Worm (Caenorhabditis elegans): Measurements from ENCODE around the gene egl-43.

The egl-43 gene

DNA sequence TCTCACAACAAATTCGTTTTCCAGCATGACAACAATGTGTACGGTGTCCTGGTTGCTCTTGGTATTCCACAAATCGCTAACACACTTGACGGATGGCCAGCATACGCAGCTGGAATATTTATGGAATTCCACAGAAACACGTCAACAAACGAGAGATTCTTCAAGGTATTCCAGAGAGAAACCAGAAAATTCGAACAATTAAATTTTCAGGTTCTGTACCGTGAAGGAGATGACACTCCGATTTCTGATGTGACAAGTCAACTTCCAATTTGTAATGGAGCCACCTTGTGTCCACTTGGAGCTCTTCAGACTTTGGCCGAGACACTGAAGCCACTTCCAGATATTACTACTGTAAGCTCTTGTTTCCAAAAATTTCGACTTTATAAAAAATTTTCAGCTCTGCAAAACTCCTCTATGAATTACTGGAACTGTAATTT is 21.0 kb upstream of the egl-43 start (continued):
- TF ChIP-seq C16A3.4 (tag; optimal IDR thresholded peaks at IDR 0.05) (no peak), nhr-90 (tag; optimal IDR thresholded peaks at IDR 0.05; ENCODE audit: poor library complexity) (peak; percentile 58)

DNA sequence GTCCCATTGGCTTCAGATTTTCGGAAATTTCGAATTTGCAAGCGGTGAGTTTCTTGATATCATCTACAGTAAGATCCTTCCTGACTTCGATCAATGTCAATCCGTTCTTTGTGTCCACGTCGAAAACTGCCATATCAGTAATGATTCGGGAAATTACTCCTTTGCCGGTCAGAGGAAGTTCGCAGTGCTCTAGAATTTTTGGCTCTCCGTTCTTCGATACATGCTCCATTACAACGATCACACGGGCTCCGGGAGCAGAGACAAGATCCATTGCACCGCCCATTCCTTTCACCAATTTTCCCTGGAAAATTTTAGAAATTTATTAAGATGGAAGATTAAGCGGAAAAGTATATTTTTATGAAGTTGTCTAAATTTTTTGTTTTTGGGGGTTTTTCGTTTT is 20.4 kb upstream of the egl-43 start:
- TF ChIP-seq hlh-17 (GFP tag; optimal IDR thresholded peaks at IDR 0.05; ENCODE audit: borderline replicate concordance) = peak; percentile 28
- no peak for TF ChIP-seq nhr-76 (tag; optimal IDR thresholded peaks at IDR 0.05)
- no peak for TF ChIP-seq zag-1 (tag; optimal IDR thresholded peaks at IDR 0.05)
- TF ChIP-seq efl-1 (optimal IDR thresholded peaks at IDR 0.05) = no peak
- no peak for TF ChIP-seq efl-1 (GFP tag; optimal IDR thresholded peaks at IDR 0.05 in 1 of 2)
- no peak for TF ChIP-seq ceh-88 (GFP tag; IDR thresholded peaks at IDR 0.05)
- no peak for TF ChIP-seq mef-2 (tag; optimal IDR thresholded peaks at IDR 0.05)
- TF ChIP-seq pqm-1 (tag; optimal IDR thresholded peaks at IDR 0.05) = no peak

DNA sequence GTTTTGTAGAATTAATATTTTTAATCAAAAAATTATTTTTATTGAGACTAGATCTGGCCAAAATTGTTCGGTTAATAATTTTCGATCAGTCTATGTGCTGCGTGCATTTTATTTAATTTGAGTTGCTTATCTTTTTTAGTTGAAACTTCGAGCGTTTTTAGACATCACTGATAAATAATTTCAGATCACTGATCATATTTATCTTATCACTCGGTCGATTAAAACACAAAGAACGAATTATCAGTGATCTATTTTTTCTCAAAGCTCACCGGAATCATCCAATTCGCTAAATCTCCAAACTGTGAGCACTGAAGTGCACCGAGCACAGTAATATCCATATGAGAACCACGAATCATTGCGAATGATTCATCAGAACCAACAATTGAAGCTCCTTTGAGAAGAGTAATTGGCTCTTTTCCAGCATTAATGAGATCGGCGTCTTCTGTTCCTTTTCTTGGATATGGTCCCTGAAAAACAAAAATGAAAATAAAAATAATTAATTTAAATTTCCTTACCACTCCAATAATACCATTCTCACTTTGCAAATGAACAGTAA is 19.9 kb upstream of the egl-43 start:
- peak; percentile 37 for TF ChIP-seq nhr-85 (tag)
- no peak for TF ChIP-seq nhr-76 (tag; optimal IDR thresholded peaks at IDR 0.05)
- no peak for TF ChIP-seq dsc-1 (tag; optimal IDR thresholded peaks at IDR 0.05)
- no peak for TF ChIP-seq ceh-88 (GFP tag; IDR thresholded peaks at IDR 0.05)
- TF ChIP-seq snu-23 (GFP tag; optimal IDR thresholded peaks at IDR 0.05) = no peak
- no peak for TF ChIP-seq unc-86 (tag; optimal IDR thresholded peaks at IDR 0.05)
- no peak for TF ChIP-seq C34B4.2 (tag; optimal IDR thresholded peaks at IDR 0.05)
- TF ChIP-seq lin-14 (GFP tag; optimal IDR thresholded peaks at IDR 0.05) = no peak
- TF ChIP-seq lsy-2 (tag; optimal IDR thresholded peaks at IDR 0.05) = peak in 1 of 2 experiments; percentile 14
- TF ChIP-seq efl-1 (optimal IDR thresholded peaks at IDR 0.05) = no peak
- TF ChIP-seq efl-1 (GFP tag; optimal IDR thresholded peaks at IDR 0.05 in 1 of 2) = peak in 1 of 2 experiments; percentile 57
- no peak for TF ChIP-seq fkh-4 (tag; optimal IDR thresholded peaks at IDR 0.05; ENCODE audit: borderline replicate concordance)
- TF ChIP-seq elt-2 (tag; optimal IDR thresholded peaks at IDR 0.05) = peak; percentile 63
- TF ChIP-seq pag-3 (tag; optimal IDR thresholded peaks at IDR 0.05; ENCODE audit: borderline replicate concordance, insufficient read depth) = no peak
- no peak for TF ChIP-seq ces-1 (GFP tag; optimal IDR thresholded peaks at IDR 0.05)
- TF ChIP-seq hpl-2 (GFP tag; optimal IDR thresholded peaks at IDR 0.05) = no peak
- no peak for TF ChIP-seq hlh-17 (GFP tag; optimal IDR thresholded peaks at IDR 0.05; ENCODE audit: borderline replicate concordance)
- no peak for TF ChIP-seq nhr-28 (tag; optimal IDR thresholded peaks at IDR 0.05)
- no peak for TF ChIP-seq nhr-11 (tag; optimal IDR thresholded peaks at IDR 0.05)
- TF ChIP-seq nhr-19 (GFP tag; conservative IDR thresholded peaks at IDR 0.05) = peak; percentile 19; the same call in 1 of the 2 replicates
- no peak for TF ChIP-seq ceh-8 (GFP tag; optimal IDR thresholded peaks at IDR 0.05)
- no peak for TF ChIP-seq fos-1 (tag; optimal IDR thresholded peaks at IDR 0.05)
- TF ChIP-seq nhr-12 (tag; optimal IDR thresholded peaks at IDR 0.05) = no peak
- no peak for TF ChIP-seq ets-5 (GFP tag; IDR thresholded peaks at IDR 0.05)
- TF ChIP-seq ama-1 (optimal IDR thresholded peaks at IDR 0.05) = peak; percentile 54
- no peak for TF ChIP-seq efl-3 (GFP tag; optimal IDR thresholded peaks at IDR 0.05)
- no peak for TF ChIP-seq mab-9 (GFP tag; IDR thresholded peaks at IDR 0.05)
- no peak for TF ChIP-seq blmp-1 (tag; optimal IDR thresholded peaks at IDR 0.05)
- peak; percentile 70 for TF ChIP-seq nhr-71 (tag; optimal IDR thresholded peaks at IDR 0.05)
- no peak for TF ChIP-seq sup-37 (GFP tag; optimal IDR thresholded peaks at IDR 0.05)
- no peak for TF ChIP-seq elt-3 (tag; optimal IDR thresholded peaks at IDR 0.05)
- no peak for TF ChIP-seq fkh-10 (GFP tag; optimal IDR thresholded peaks at IDR 0.05)
- TF ChIP-seq vab-15 (tag; optimal IDR thresholded peaks at IDR 0.05) = no peak
- TF ChIP-seq lin-35 (GFP tag; optimal IDR thresholded peaks at IDR 0.05) = peak in 1 of 2 experiments; percentile 11
- TF ChIP-seq tbx-2 (tag; optimal IDR thresholded peaks at IDR 0.05) = no peak
- no peak for TF ChIP-seq mef-2 (tag; optimal IDR thresholded peaks at IDR 0.05)
- peak; percentile 0 for TF ChIP-seq rnt-1 (tag; optimal IDR thresholded peaks at IDR 0.05)
- no peak for TF ChIP-seq swsn-7 (tag; optimal IDR thresholded peaks at IDR 0.05)
- TF ChIP-seq nhr-237 (tag; optimal IDR thresholded peaks at IDR 0.05) = no peak
- no peak for TF ChIP-seq aha-1 (tag; optimal IDR thresholded peaks at IDR 0.05)
